Worm (Caenorhabditis elegans) whole organism, L4 larva: ENCODE results near the gene str-249.

ENCODE experiments used
- T20F7.1 ChIP-seq: fragments of 200-800 bp; sonication (Bioruptor generic); optimal IDR thresholded peaks from 2 replicates; lab custom pipeline; 2018; ENCODE audit warnings: mild to moderate bottlenecking, missing genetic modification characterization, missing compliant biosample characterization
- Y75B8A.6 ChIP-seq: fragments of 200-800 bp; sonication (Bioruptor generic); IDR thresholded peaks from 2 replicates; pipeline ENCODE4 v1.3.6; 2022; ENCODE audit warnings: missing genetic modification reagents, missing genetic modification characterization, missing compliant biosample characterization
- aha-1 ChIP-seq: fragments of 150-350 bp; peaks from one replicate; lab custom pipeline; 2014; ENCODE audit warnings: missing biosample characterization, missing genetic modification characterization
- ama-1 ChIP-seq: fragments of 150-350 bp; optimal IDR thresholded peaks from 2 replicates; lab custom pipeline; 2014; ENCODE audit warnings: inconsistent platforms, mixed read lengths
- arid-1 ChIP-seq: fragments of 200-800 bp; sonication (Bioruptor generic); conservative IDR thresholded peaks from 2 replicates; pipeline ENCODE4 v1.3.6; 2022; ENCODE audit warnings: missing genetic modification reagents, missing genetic modification characterization, missing compliant biosample characterization
- ceh-82 ChIP-seq: sonication (generic microtip); optimal IDR thresholded peaks from 2 replicates; lab custom pipeline; 2017; ENCODE audit warnings: missing biosample characterization, missing genetic modification characterization
- daf-12 ChIP-seq: fragments of 150-350 bp; optimal IDR thresholded peaks from 2 replicates; lab custom pipeline; 2014; ENCODE audit warnings: missing biosample characterization, missing genetic modification reagents, missing genetic modification characterization
- daf-16 ChIP-seq, 3 experiments: sonication (generic microtip); optimal IDR thresholded peaks; 2 replicates each; lab custom pipeline; 2016 to 2017; ENCODE audit warnings: missing genetic modification characterization in 3 of 3, missing genetic modification reagents in 3 of 3, mild to moderate bottlenecking in 2 of 3, missing compliant biosample characterization in 2 of 3, missing biosample characterization in 1 of 3, moderate library complexity in 1 of 3
- daf-19 ChIP-seq: fragments of 200-800 bp; sonication (Bioruptor generic); conservative IDR thresholded peaks from 2 replicates; pipeline ENCODE4 v1.3.6; 2022; ENCODE audit warnings: missing genetic modification characterization, missing compliant biosample characterization
- dmd-6 ChIP-seq: fragments of 200-800 bp; sonication (Bioruptor generic); IDR thresholded peaks from 2 replicates; pipeline ENCODE4 v1.3.6; 2022; ENCODE audit warnings: missing genetic modification reagents, missing genetic modification characterization, missing compliant biosample characterization
- dmd-8 ChIP-seq: fragments of 200-800 bp; sonication (Bioruptor generic); IDR thresholded peaks from 2 replicates; pipeline ENCODE4 v1.3.6; 2022; ENCODE audit warnings: missing genetic modification characterization, missing compliant biosample characterization
- dmd-9 ChIP-seq: fragments of 200-800 bp; sonication (Bioruptor generic); IDR thresholded peaks from 2 replicates; pipeline ENCODE4 v1.3.6; 2022; ENCODE audit warnings: missing genetic modification reagents, missing genetic modification characterization, missing compliant biosample characterization
- dpl-1 ChIP-seq: fragments of 150-350 bp; optimal IDR thresholded peaks from 2 replicates; lab custom pipeline; 2014; ENCODE audit warnings: missing biosample characterization, missing genetic modification reagents, missing genetic modification characterization
- hlh-11 ChIP-seq: fragments of 200-800 bp; sonication (Bioruptor generic); optimal IDR thresholded peaks from 2 replicates; lab custom pipeline; 2018; ENCODE audit warnings: mild to moderate bottlenecking, missing genetic modification characterization, missing compliant biosample characterization
- hlh-30 ChIP-seq: sonication (generic microtip); optimal IDR thresholded peaks from 2 replicates; lab custom pipeline; 2017; ENCODE audit warnings: antibody characterized with exemption, mild to moderate bottlenecking, missing genetic modification characterization, missing compliant biosample characterization; ENCODE audit not compliant: insufficient read depth
- lin-13 ChIP-seq: fragments of 150-350 bp; optimal IDR thresholded peaks from 2 replicates; lab custom pipeline; 2014; ENCODE audit warnings: missing biosample characterization, missing genetic modification reagents, missing genetic modification characterization
- lin-38 ChIP-seq: fragments of 200-800 bp; sonication (Bioruptor generic); IDR thresholded peaks from 2 replicates; pipeline ENCODE4 v1.3.6; 2022; ENCODE audit warnings: missing genetic modification reagents, missing genetic modification characterization, missing compliant biosample characterization
- lir-3 ChIP-seq: sonication (generic microtip); optimal IDR thresholded peaks from 2 replicates; lab custom pipeline; 2016; ENCODE audit warnings: mild to moderate bottlenecking, missing genetic modification characterization, missing compliant biosample characterization
- lsy-2 ChIP-seq, 2 experiments: fragments of 150-350 bp in 1 of 2; sonication (generic microtip) in 1 of 2; optimal IDR thresholded peaks; 2 replicates each; lab custom pipeline; 2014 to 2017; ENCODE audit warnings: missing biosample characterization in 2 of 2, missing genetic modification characterization in 2 of 2
- madf-9 ChIP-seq: fragments of 200-800 bp; sonication (Bioruptor generic); conservative IDR thresholded peaks from 2 replicates; pipeline ENCODE4 v1.3.6; 2022; ENCODE audit warnings: missing genetic modification reagents, missing genetic modification characterization, missing compliant biosample characterization
- mdl-1 ChIP-seq, 2 experiments: fragments of 150-350 bp in 1 of 2; sonication (generic microtip) in 1 of 2; optimal IDR thresholded peaks; 2 replicates each; lab custom pipeline; 2014 to 2017; ENCODE audit warnings: missing biosample characterization in 2 of 2, missing genetic modification characterization in 2 of 2
- mdt-29 ChIP-seq: fragments of 200-800 bp; sonication (Bioruptor generic); IDR thresholded peaks from 2 replicates; pipeline ENCODE4 v1.3.6; 2022; ENCODE audit warnings: missing genetic modification reagents, missing genetic modification characterization, missing compliant biosample characterization
- mep-1 ChIP-seq: fragments of 150-350 bp; sonication (generic microtip); optimal IDR thresholded peaks from 3 replicates; lab custom pipeline; 2014; ENCODE audit warnings: missing biosample characterization, missing genetic modification characterization
- mes-2 ChIP-seq: sonication (generic microtip); optimal IDR thresholded peaks from 2 replicates; lab custom pipeline; 2016; ENCODE audit warnings: missing genotype, mild to moderate bottlenecking, missing genetic modification characterization, missing compliant biosample characterization; ENCODE audit not compliant: poor library complexity, severe bottlenecking
- nhr-111 ChIP-seq: fragments of 200-800 bp; sonication (Bioruptor generic); optimal IDR thresholded peaks from 2 replicates; lab custom pipeline; 2018; ENCODE audit warnings: mild to moderate bottlenecking, missing genetic modification characterization, missing compliant biosample characterization
- nhr-237 ChIP-seq: sonication (generic microtip); optimal IDR thresholded peaks from 2 replicates; lab custom pipeline; 2017; ENCODE audit warnings: missing biosample characterization, missing genetic modification characterization
- nhr-28 ChIP-seq: fragments of 150-350 bp; optimal IDR thresholded peaks from 2 replicates; lab custom pipeline; 2014; ENCODE audit warnings: missing biosample characterization, missing genetic modification characterization
- nhr-48 ChIP-seq: sonication (generic microtip); optimal IDR thresholded peaks from 2 replicates; lab custom pipeline; 2016; ENCODE audit warnings: mild to moderate bottlenecking, missing genetic modification characterization, missing compliant biosample characterization
- nhr-76 ChIP-seq: fragments of 150-350 bp; optimal IDR thresholded peaks from 2 replicates; lab custom pipeline; 2014; ENCODE audit warnings: missing biosample characterization, missing genetic modification characterization
- pha-4 ChIP-seq, 2 experiments: fragments of 150-350 bp in 1 of 2; fragments of 200-800 bp in 1 of 2; sonication (Bioruptor generic) in 1 of 2; IDR thresholded peaks in 1 of 2; optimal IDR thresholded peaks in 1 of 2; 2 replicates each; pipeline versions ENCODE4 v1.3.6 to Lab custom; 2014 to 2022; ENCODE audit warnings: missing genetic modification characterization in 2 of 2, missing genetic modification reagents in 2 of 2, missing biosample characterization in 1 of 2, missing compliant biosample characterization in 1 of 2
- skn-1 ChIP-seq: fragments of 150-350 bp; optimal IDR thresholded peaks from 2 replicates; lab custom pipeline; 2014; ENCODE audit warnings: missing biosample characterization, missing genetic modification characterization
- snpc-1.2 ChIP-seq: fragments of 200-800 bp; sonication (Bioruptor generic); IDR thresholded peaks from 2 replicates; pipeline ENCODE4 v1.3.6; 2022; ENCODE audit warnings: missing genetic modification reagents, missing genetic modification characterization, missing compliant biosample characterization
- snpc-4 ChIP-seq: fragments of 150-350 bp; optimal IDR thresholded peaks from 2 replicates; lab custom pipeline; 2014; ENCODE audit warnings: missing biosample characterization, missing genetic modification characterization
- unc-130 ChIP-seq: sonication (generic microtip); optimal IDR thresholded peaks from 2 replicates; lab custom pipeline; 2016; ENCODE audit warnings: missing genetic modification reagents, missing genetic modification characterization, missing compliant biosample characterization
- vab-7 ChIP-seq: fragments of 200-800 bp; sonication (Bioruptor generic); IDR thresholded peaks from 2 replicates; pipeline ENCODE4 v1.3.6; 2022; ENCODE audit warnings: missing genetic modification reagents, missing genetic modification characterization, missing compliant biosample characterization

str-249 gene

DNA sequence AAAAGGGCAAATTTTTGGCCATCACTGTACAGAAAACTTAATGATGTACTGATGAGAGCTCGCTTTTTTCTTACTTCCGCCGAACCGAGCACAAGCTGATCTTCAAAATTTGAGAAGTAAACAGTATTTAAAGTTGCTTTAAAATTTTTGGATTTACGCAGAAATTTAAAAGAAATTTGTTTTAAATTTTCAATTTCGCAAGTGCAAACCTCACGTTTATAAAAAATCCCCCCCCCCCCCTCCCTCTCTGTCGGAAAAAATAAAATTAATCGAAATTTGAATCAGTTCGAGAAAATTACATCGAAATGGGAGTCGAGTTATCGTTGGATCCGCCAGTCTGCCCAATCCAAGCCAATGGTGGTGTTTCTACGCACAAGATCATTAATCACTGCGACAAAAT is 33.3 kb downstream of the str-249 start, which contains the start of gene C34D4.3:
C34D4.3 (plus strand) TSS at position 301 of the 400 bp plus-strand sequence.
- TF ChIP-seq lin-38 (GFP tag; lab: Robert Waterston, UW) = no peak
- TF ChIP-seq hlh-30 = no peak
- no peak for TF ChIP-seq vab-7 (GFP tag; lab: Robert Waterston, UW)
- TF ChIP-seq madf-9 = no peak
- TF ChIP-seq nhr-76 = no peak
- no peak for TF ChIP-seq unc-130 (GFP tag; lab: Kevin White, UChicago)
- TF ChIP-seq aha-1 (tag; lab: Kevin White, UChicago) = peak; percentile 10
- no peak for TF ChIP-seq snpc-1.2 (GFP tag; lab: Robert Waterston, UW)
- TF ChIP-seq, all 104 proteins: peak for 1

DNA sequence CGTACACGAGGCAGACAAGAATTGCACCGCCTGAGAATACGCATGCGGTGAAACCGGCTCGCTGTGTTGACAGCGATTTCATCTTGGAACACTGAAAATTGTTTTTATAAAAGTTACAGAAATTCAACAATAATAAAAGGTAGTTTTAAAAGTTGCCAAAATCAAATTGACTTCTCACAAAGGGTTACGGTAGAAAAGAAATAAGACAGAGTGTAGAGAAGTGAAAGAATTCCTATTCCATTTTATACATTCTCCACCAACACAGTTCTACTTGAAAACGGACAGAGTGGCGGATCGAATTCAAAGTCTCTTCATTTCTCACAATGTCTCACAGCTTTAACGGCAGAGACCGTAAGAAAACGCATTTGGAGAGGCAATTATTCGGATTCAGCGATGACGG is 34.2 kb downstream of the str-249 start, which contains the start of gene col-113:
col-113 (minus strand) TSS at position 101 of the 400 bp plus-strand sequence.
- TF ChIP-seq nhr-111 (no peak), daf-12 (tag; lab: Kevin White, UChicago) (no peak), T20F7.1 (GFP tag; lab: Kevin White, UChicago) (no peak), ceh-82 (no peak), dmd-9 (GFP tag; lab: Robert Waterston, UW) (no peak), Y75B8A.6 (GFP tag; lab: Robert Waterston, UW) (no peak)

DNA sequence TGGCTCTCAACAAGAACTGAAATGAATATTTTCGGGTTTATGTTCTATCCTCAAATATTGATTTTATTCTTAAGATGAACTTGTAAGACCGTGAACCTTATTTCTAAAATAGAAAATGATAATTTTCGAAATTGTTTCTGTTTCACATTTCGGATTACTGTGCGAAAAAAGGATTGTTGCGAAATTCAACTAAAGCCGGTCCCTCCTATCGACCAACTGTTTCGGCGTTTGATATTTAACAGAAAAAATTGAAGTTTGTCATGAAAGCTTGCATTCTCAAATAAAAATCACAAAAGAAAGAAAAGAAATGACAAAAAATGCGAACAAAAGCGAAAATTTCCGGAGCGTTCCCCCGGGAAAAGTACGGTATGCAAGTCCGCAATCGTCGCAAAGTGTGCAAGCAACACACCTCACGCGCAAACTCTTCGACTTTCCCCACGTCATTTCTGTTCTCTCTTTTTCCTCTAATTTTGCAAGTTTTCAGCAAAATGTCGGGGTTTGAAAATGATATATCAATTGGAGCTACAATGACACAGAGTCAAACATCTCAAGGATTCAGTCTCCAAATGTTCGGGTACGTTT is 37.5 kb downstream of the str-249 start, which contains the start of gene C34D4.4:
C34D4.4 (plus strand) TSS at position 342 of the 582 bp plus-strand sequence.
- TF ChIP-seq pha-4 (GFP tag; IDR thresholded peaks at IDR 0.05; lab: Robert Waterston, UW) = no peak
- TF ChIP-seq pha-4 (tag; optimal IDR thresholded peaks at IDR 0.05; lab: Kevin White, UChicago) = peak; percentile 13
- peak; percentile 1 for TF ChIP-seq hlh-30
- no peak for TF ChIP-seq nhr-237 (tag; lab: Kevin White, UChicago)
- no peak for TF ChIP-seq daf-16 (GFP tag; optimal IDR thresholded peaks at IDR 0.05; lab: Kevin White, UChicago)
- peak; percentile 10 for TF ChIP-seq daf-16 (tag; optimal IDR thresholded peaks at IDR 0.05; lab: Kevin White, UChicago)
- peak; percentile 56 for TF ChIP-seq aha-1 (tag; lab: Kevin White, UChicago)
- peak; percentile 41 for TF ChIP-seq mep-1 (tag; lab: Kevin White, UChicago)
- TF ChIP-seq dpl-1 = peak; percentile 58
- peak; percentile 27 for TF ChIP-seq lin-13 (GFP tag; lab: Kevin White, UChicago)
- TF ChIP-seq snpc-4 (tag; lab: Kevin White, UChicago) = no peak
- TF ChIP-seq mdt-29 = no peak
- peak; percentile 46 for TF ChIP-seq ama-1
- peak; percentile 25 for TF ChIP-seq hlh-11 (tag; lab: Kevin White, UChicago)
- 0 out of 2 replicates have a peak, but pooled peaks have one; percentile 37 for TF ChIP-seq arid-1 (GFP tag; lab: Robert Waterston, UW)
- TF ChIP-seq mes-2 (tag; lab: Kevin White, UChicago) = peak; percentile 52
- TF ChIP-seq lir-3 = no peak
- no peak for TF ChIP-seq daf-19 (GFP tag; lab: Robert Waterston, UW)
- peak; percentile 44 to 96 for TF ChIP-seq lsy-2 (tag; optimal IDR thresholded peaks at IDR 0.05; lab: Kevin White, UChicago)
- no peak for TF ChIP-seq mdl-1 (tag; optimal IDR thresholded peaks at IDR 0.05; lab: Kevin White, UChicago)
- TF ChIP-seq nhr-48 (tag; lab: Kevin White, UChicago) = no peak
- TF ChIP-seq dmd-6 (GFP tag; lab: Robert Waterston, UW) = 0 out of 2 replicates have a peak, but pooled peaks have one; percentile 15
- peak; percentile 5 for TF ChIP-seq nhr-28 (tag; lab: Kevin White, UChicago)
- TF ChIP-seq dmd-8 (GFP tag; lab: Robert Waterston, UW) = no peak
- no peak for TF ChIP-seq skn-1 (tag; lab: Kevin White, UChicago)
